Fruit fly (Drosophila melanogaster) Kc167 (cell line): Measurements from ENCODE around the gene CG18649.

ENCODE experiments used
- Myc ChIP-seq: fragments of >200 bp; optimal IDR thresholded peaks from 2 replicates; lab custom pipeline; 2017; ENCODE audit warnings: missing external identifiers
- Sin3A ChIP-seq: fragments of >200 bp; optimal IDR thresholded peaks from 2 replicates; lab custom pipeline; 2018; ENCODE audit warnings: missing external identifiers
- h ChIP-seq: fragments of >200 bp; optimal IDR thresholded peaks from 3 replicates; lab custom pipeline; 2018; ENCODE audit warnings: missing external identifiers
- insv ChIP-seq: fragments of >200 bp; optimal IDR thresholded peaks from 3 replicates; lab custom pipeline; 2018; ENCODE audit warnings: missing external identifiers
- psq ChIP-seq: fragments of >200 bp; optimal IDR thresholded peaks from 2 replicates; lab custom pipeline; 2017; ENCODE audit warnings: missing external identifiers
- ttk ChIP-seq: sonication (Bioruptor generic); optimal IDR thresholded peaks from 2 replicates; lab custom pipeline; 2017; ENCODE audit warnings: missing external identifiers

CG18649 gene

dm6 chr3L:15009681-15010080 lies 44.3 kb downstream of the CG18649 start:
- TF ChIP-seq h (lab: Kevin White, UChicago): no peak

dm6 chr3L:15007271-15007948 lies 46.5 kb downstream of the CG18649 start:
- TF ChIP-seq Sin3A (lab: Kevin White, UChicago) (no peak), ttk (no peak), insv (lab: Kevin White, UChicago) (no peak), Myc (lab: Kevin White, UChicago) (no peak), h (lab: Kevin White, UChicago) (no peak), psq (lab: Kevin White, UChicago) (no peak)

dm6 chr3L:15006825-15007224 lies 47.1 kb downstream of the CG18649 start:
- TF ChIP-seq ttk (no peak), h (lab: Kevin White, UChicago) (no peak), insv (lab: Kevin White, UChicago) (no peak), Myc (lab: Kevin White, UChicago) (no peak), psq (lab: Kevin White, UChicago) (no peak), Sin3A (lab: Kevin White, UChicago) (no peak)

- no peak for TF ChIP-seq Sin3A (lab: Kevin White, UChicago)
- no peak for TF ChIP-seq insv (lab: Kevin White, UChicago)
- TF ChIP-seq Myc (lab: Kevin White, UChicago): no peak
- no peak for TF ChIP-seq h (lab: Kevin White, UChicago)
- TF ChIP-seq psq (lab: Kevin White, UChicago): no peak
- TF ChIP-seq ttk: no peak
These were observed 48.2 kb downstream of the CG18649 start for dm6 chr3L:15005774-15006173.

dm6 chr3L:15005085-15005484 lies 48.9 kb downstream of the CG18649 start:
- TF ChIP-seq ttk: no peak
- no peak for TF ChIP-seq Myc (lab: Kevin White, UChicago)
- TF ChIP-seq Sin3A (lab: Kevin White, UChicago): no peak
- no peak for TF ChIP-seq psq (lab: Kevin White, UChicago)
- no peak for TF ChIP-seq h (lab: Kevin White, UChicago)
- no peak for TF ChIP-seq insv (lab: Kevin White, UChicago)
